Worm (Caenorhabditis elegans) whole organism, young adult: ENCODE results near the gene ZK380.2.

ENCODE experiments used
- F49E8.2 ChIP-seq: sonication (generic microtip); optimal IDR thresholded peaks from 3 replicates; lab custom pipeline; 2017; ENCODE audit warnings: missing genetic modification characterization, mild to moderate bottlenecking, missing compliant biosample characterization, antibody characterized with exemption, moderate library complexity; ENCODE audit not compliant: insufficient read depth
- dpff-1 ChIP-seq: sonication (generic microtip); optimal IDR thresholded peaks from 2 replicates; lab custom pipeline; 2017; ENCODE audit warnings: mild to moderate bottlenecking, missing genetic modification characterization, missing compliant biosample characterization
- gei-17 ChIP-seq: fragments of 200-800 bp; sonication (Bioruptor generic); optimal IDR thresholded peaks from 2 replicates; lab custom pipeline; 2018; ENCODE audit warnings: mild to moderate bottlenecking, missing genetic modification characterization, missing compliant biosample characterization

- no peak for TF ChIP-seq F49E8.2
- no peak for TF ChIP-seq dpff-1 (tag; lab: Kevin White, UChicago)
- no peak for TF ChIP-seq gei-17 (GFP tag; lab: Kevin White, UChicago)
These were observed at the start of gene ZK380.2 for ce11 chrX:1630881-1631516.
